Fruit fly (Drosophila melanogaster) whole organism, embryonic: ENCODE results near the gene pod1.

Experiments used
- ATbp ChIP-seq: fragments of 200-800 bp; sonication (Bioruptor generic); optimal IDR thresholded peaks from 2 replicates; lab custom pipeline; 2017; ENCODE audit warnings: missing biosample characterization, mild to moderate bottlenecking, missing genetic modification characterization, missing genetic modification reagents
- CG10321 ChIP-seq: fragments of 200-800 bp; sonication (Bioruptor generic); IDR thresholded peaks from 2 replicates; pipeline ENCODE4 v1.3.6; 2022; ENCODE audit warnings: missing biosample characterization, missing genetic modification characterization
- CG11456 ChIP-seq: fragments of 200-800 bp; sonication (Bioruptor generic); IDR thresholded peaks from 3 replicates; pipeline ENCODE4 v1.3.6; 2022; ENCODE audit warnings: missing biosample characterization, missing genetic modification characterization
- CG12155 ChIP-seq: fragments of 200-800 bp; sonication (Bioruptor generic); optimal IDR thresholded peaks from 3 replicates; lab custom pipeline; 2016; ENCODE audit warnings: missing biosample characterization, missing genetic modification characterization
- CG13123 ChIP-seq: fragments of 200-800 bp; sonication (Bioruptor generic); optimal IDR thresholded peaks from 2 replicates; lab custom pipeline; 2016; ENCODE audit warnings: missing biosample characterization, missing genetic modification characterization
- CG13296 ChIP-seq: fragments of 200-800 bp; sonication (Bioruptor generic); optimal IDR thresholded peaks from 3 replicates; lab custom pipeline; 2018; ENCODE audit warnings: missing biosample characterization, mild to moderate bottlenecking, missing genetic modification characterization
- CG15269 ChIP-seq: fragments of 200-800 bp; sonication (Bioruptor generic); optimal IDR thresholded peaks from 2 replicates; lab custom pipeline; 2018; ENCODE audit warnings: missing biosample characterization, mild to moderate bottlenecking, missing genetic modification characterization, moderate library complexity
- CG17385 ChIP-seq: fragments of 200-800 bp; sonication (Bioruptor generic); optimal IDR thresholded peaks from 3 replicates; lab custom pipeline; 2018; ENCODE audit warnings: missing biosample characterization, mild to moderate bottlenecking, missing genetic modification characterization
- CG17802 ChIP-seq: fragments of 200-800 bp; sonication (Bioruptor generic); optimal IDR thresholded peaks from 2 replicates; lab custom pipeline; 2018; ENCODE audit warnings: missing biosample characterization, mild to moderate bottlenecking, missing genetic modification characterization, moderate library complexity
- CG17829 ChIP-seq: fragments of 200-800 bp; optimal IDR thresholded peaks from 2 replicates; lab custom pipeline; 2019; ENCODE audit warnings: missing biosample characterization, mild to moderate bottlenecking, missing genetic modification characterization, moderate library complexity
- CG2889 ChIP-seq: fragments of 200-800 bp; sonication (Bioruptor generic); IDR thresholded peaks from 3 replicates; pipeline ENCODE4 v1.3.6; 2022; ENCODE audit warnings: missing biosample characterization, missing genetic modification characterization
- CG32767 ChIP-seq: fragments of 200-800 bp; sonication (Bioruptor generic); IDR thresholded peaks from 2 replicates; pipeline ENCODE4 v1.3.6; 2022; ENCODE audit warnings: missing biosample characterization, missing genetic modification characterization
- CG34224 ChIP-seq: fragments of 200-800 bp; sonication (Bioruptor generic); IDR thresholded peaks from 3 replicates; pipeline ENCODE4 v1.3.6; 2022; ENCODE audit warnings: missing biosample characterization, missing genetic modification characterization; ENCODE audit not compliant: partially characterized antibody
- CG6272 ChIP-seq: fragments of 200-800 bp; sonication (Bioruptor generic); IDR thresholded peaks from 2 replicates; pipeline ENCODE4 v1.3.6; 2022; ENCODE audit warnings: missing biosample characterization, missing genetic modification characterization
- CG6689 ChIP-seq: fragments of 200-800 bp; sonication (Bioruptor generic); IDR thresholded peaks from 2 replicates; pipeline ENCODE4 v1.3.6; 2022; ENCODE audit warnings: missing biosample characterization, missing genetic modification characterization
- CG6813 ChIP-seq: fragments of 200-800 bp; sonication (Bioruptor generic); optimal IDR thresholded peaks from 2 replicates; lab custom pipeline; 2017; ENCODE audit warnings: missing biosample characterization, missing genetic modification characterization, mild to moderate bottlenecking, moderate library complexity, missing genetic modification reagents
- CG7271 ChIP-seq: fragments of 200-800 bp; sonication (Bioruptor generic); optimal IDR thresholded peaks from 2 replicates; lab custom pipeline; 2018; ENCODE audit warnings: missing biosample characterization, mild to moderate bottlenecking, missing genetic modification characterization, moderate library complexity
- CG7556 ChIP-seq: fragments of 200-800 bp; sonication (Bioruptor generic); optimal IDR thresholded peaks from 2 replicates; lab custom pipeline; 2017; ENCODE audit warnings: missing biosample characterization, mild to moderate bottlenecking, missing genetic modification characterization
- CG7987 ChIP-seq: fragments of 200-800 bp; sonication (Bioruptor generic); optimal IDR thresholded peaks from 2 replicates; lab custom pipeline; 2018; ENCODE audit warnings: missing biosample characterization, mild to moderate bottlenecking, missing genetic modification characterization, moderate library complexity
- CG8478 ChIP-seq: fragments of >200 bp; optimal IDR thresholded peaks from 2 replicates; lab custom pipeline; 2018
- Dip3 ChIP-seq: fragments of 200-800 bp; sonication (Bioruptor generic); optimal IDR thresholded peaks from 3 replicates; lab custom pipeline; 2016; ENCODE audit warnings: missing biosample characterization, missing genetic modification characterization
- HLH4C ChIP-seq: fragments of 200-800 bp; sonication (Bioruptor generic); IDR thresholded peaks from 3 replicates; pipeline ENCODE4 v1.3.6; 2022; ENCODE audit warnings: missing biosample characterization, missing genetic modification characterization; ENCODE audit not compliant: partially characterized antibody
- Hmx ChIP-seq: fragments of 200-800 bp; sonication (Bioruptor generic); optimal IDR thresholded peaks from 2 replicates; lab custom pipeline; 2016; ENCODE audit warnings: missing biosample characterization, missing genetic modification characterization
- Lhr ChIP-seq: fragments of 200-800 bp; sonication (Bioruptor generic); optimal IDR thresholded peaks from 3 replicates; lab custom pipeline; 2017; ENCODE audit warnings: mild to moderate bottlenecking, missing biosample characterization, missing genetic modification reagents, missing genetic modification characterization
- Neu2 ChIP-seq: fragments of 200-800 bp; sonication (Bioruptor generic); optimal IDR thresholded peaks from 3 replicates; lab custom pipeline; 2016; ENCODE audit warnings: missing biosample characterization, missing genetic modification characterization, borderline replicate concordance
- Optix ChIP-seq: fragments of 200-800 bp; sonication (Bioruptor generic); IDR thresholded peaks from 3 replicates; pipeline ENCODE4 v1.3.6; 2022; ENCODE audit warnings: missing biosample characterization, missing genetic modification characterization
- PHDP ChIP-seq: fragments of 200-800 bp; sonication (Bioruptor generic); optimal IDR thresholded peaks from 3 replicates; lab custom pipeline; 2018; ENCODE audit warnings: missing biosample characterization, mild to moderate bottlenecking, missing genetic modification characterization, moderate library complexity
- Vsx1 ChIP-seq: fragments of 200-800 bp; sonication (Bioruptor generic); optimal IDR thresholded peaks from 2 replicates; lab custom pipeline; 2017; ENCODE audit warnings: missing biosample characterization, mild to moderate bottlenecking, missing genetic modification characterization, missing genetic modification reagents
- cato ChIP-seq: fragments of 200-800 bp; sonication (Bioruptor generic); optimal IDR thresholded peaks from 2 replicates; lab custom pipeline; 2016; ENCODE audit warnings: missing biosample characterization, missing genetic modification characterization, borderline replicate concordance
- caup ChIP-seq: fragments of 200-800 bp; sonication (Bioruptor generic); optimal IDR thresholded peaks from 3 replicates; lab custom pipeline; 2017; ENCODE audit warnings: missing biosample characterization, mild to moderate bottlenecking, missing genetic modification characterization, moderate library complexity; ENCODE audit not compliant: severe bottlenecking
- emc ChIP-seq: fragments of 200-800 bp; sonication (Bioruptor generic); optimal IDR thresholded peaks from 2 replicates; lab custom pipeline; 2016; ENCODE audit warnings: missing biosample characterization, missing genetic modification characterization
- fd3F ChIP-seq: fragments of 200-800 bp; sonication (Bioruptor generic); optimal IDR thresholded peaks from 2 replicates; lab custom pipeline; 2018; ENCODE audit warnings: missing biosample characterization, mild to moderate bottlenecking, missing genetic modification characterization, moderate library complexity
- gce ChIP-seq: fragments of 200-800 bp; sonication (Bioruptor generic); IDR thresholded peaks from 3 replicates; pipeline ENCODE4 v1.3.6; 2022; ENCODE audit warnings: missing biosample characterization, missing genetic modification characterization
- h ChIP-seq: fragments of >200 bp; optimal IDR thresholded peaks from 2 replicates; lab custom pipeline; 2017
- hbn ChIP-seq: fragments of 200-800 bp; sonication (Bioruptor generic); IDR thresholded peaks from 2 replicates; pipeline ENCODE4 v1.3.6; 2022; ENCODE audit warnings: missing biosample characterization, missing genetic modification characterization; ENCODE audit not compliant: partially characterized antibody
- hth ChIP-seq: fragments of >200 bp; optimal IDR thresholded peaks from 2 replicates; lab custom pipeline; 2017; ENCODE audit warnings: inconsistent platforms
- lola ChIP-seq, 3 experiments: fragments of >200 bp in 2 of 3; fragments of 200-800 bp in 1 of 3; sonication (Bioruptor generic) in 1 of 3; optimal IDR thresholded peaks; 2 replicates each; lab custom pipeline; 2017 to 2019; ENCODE audit warnings: missing biosample characterization in 3 of 3, missing genetic modification characterization in 3 of 3, mild to moderate bottlenecking in 1 of 3, moderate library complexity in 1 of 3
- mld ChIP-seq: fragments of 200-800 bp; sonication (Bioruptor generic); IDR thresholded peaks from 3 replicates; pipeline ENCODE4 v1.3.6; 2022; ENCODE audit warnings: missing biosample characterization, missing genetic modification characterization; ENCODE audit not compliant: partially characterized antibody
- otp ChIP-seq: fragments of 200-800 bp; sonication (Bioruptor generic); IDR thresholded peaks from 3 replicates; pipeline ENCODE4, ENCODE4 v1.3.6; 2022; ENCODE audit warnings: missing biosample characterization, missing genetic modification characterization
- pros ChIP-seq: fragments of 200-800 bp; sonication (Bioruptor generic); optimal IDR thresholded peaks from 3 replicates; lab custom pipeline; 2019; ENCODE audit warnings: missing biosample characterization, mild to moderate bottlenecking, missing genetic modification characterization, moderate library complexity
- scrt ChIP-seq: fragments of 200-800 bp; sonication (Bioruptor generic); optimal IDR thresholded peaks from 2 replicates; lab custom pipeline; 2018; ENCODE audit warnings: missing biosample characterization, mild to moderate bottlenecking, missing genetic modification characterization, moderate library complexity
- shn ChIP-seq: fragments of 200-800 bp; sonication (Bioruptor generic); optimal IDR thresholded peaks from 3 replicates; lab custom pipeline; 2016; ENCODE audit warnings: missing biosample characterization, missing genetic modification characterization
- slbo ChIP-seq: fragments of 200-800 bp; sonication (Bioruptor generic); IDR thresholded peaks from 2 replicates; pipeline ENCODE4 v1.3.6; 2022; ENCODE audit warnings: missing biosample characterization, missing genetic modification characterization
- sr ChIP-seq: fragments of 200-800 bp; sonication (Bioruptor generic); IDR thresholded peaks from 3 replicates; pipeline ENCODE4 v1.3.6; 2022; ENCODE audit warnings: missing biosample characterization, missing genetic modification characterization
- stc ChIP-seq: fragments of 200-800 bp; sonication (Bioruptor generic); IDR thresholded peaks from 2 replicates; pipeline ENCODE4 v1.3.6; 2022; ENCODE audit warnings: missing biosample characterization, missing genetic modification characterization
- stwl ChIP-seq: fragments of 200-800 bp; sonication (Bioruptor generic); optimal IDR thresholded peaks from 3 replicates; lab custom pipeline; 2018; ENCODE audit warnings: missing biosample characterization, mild to moderate bottlenecking, missing genetic modification characterization, moderate library complexity
- unc-4 ChIP-seq: fragments of 200-800 bp; sonication (Bioruptor generic); IDR thresholded peaks from 2 replicates; pipeline ENCODE4 v1.3.6; 2022; ENCODE audit warnings: missing biosample characterization, missing genetic modification characterization; ENCODE audit not compliant: partially characterized antibody
- zen ChIP-seq: fragments of 200-800 bp; sonication (Bioruptor generic); optimal IDR thresholded peaks from 3 replicates; lab custom pipeline; 2018; ENCODE audit warnings: missing biosample characterization, mild to moderate bottlenecking, missing genetic modification characterization, moderate library complexity
- zfh2 ChIP-seq: fragments of 200-800 bp; sonication (Bioruptor generic); optimal IDR thresholded peaks from 2 replicates; lab custom pipeline; 2016; ENCODE audit warnings: missing biosample characterization, missing genetic modification characterization

pod1 gene

DNA sequence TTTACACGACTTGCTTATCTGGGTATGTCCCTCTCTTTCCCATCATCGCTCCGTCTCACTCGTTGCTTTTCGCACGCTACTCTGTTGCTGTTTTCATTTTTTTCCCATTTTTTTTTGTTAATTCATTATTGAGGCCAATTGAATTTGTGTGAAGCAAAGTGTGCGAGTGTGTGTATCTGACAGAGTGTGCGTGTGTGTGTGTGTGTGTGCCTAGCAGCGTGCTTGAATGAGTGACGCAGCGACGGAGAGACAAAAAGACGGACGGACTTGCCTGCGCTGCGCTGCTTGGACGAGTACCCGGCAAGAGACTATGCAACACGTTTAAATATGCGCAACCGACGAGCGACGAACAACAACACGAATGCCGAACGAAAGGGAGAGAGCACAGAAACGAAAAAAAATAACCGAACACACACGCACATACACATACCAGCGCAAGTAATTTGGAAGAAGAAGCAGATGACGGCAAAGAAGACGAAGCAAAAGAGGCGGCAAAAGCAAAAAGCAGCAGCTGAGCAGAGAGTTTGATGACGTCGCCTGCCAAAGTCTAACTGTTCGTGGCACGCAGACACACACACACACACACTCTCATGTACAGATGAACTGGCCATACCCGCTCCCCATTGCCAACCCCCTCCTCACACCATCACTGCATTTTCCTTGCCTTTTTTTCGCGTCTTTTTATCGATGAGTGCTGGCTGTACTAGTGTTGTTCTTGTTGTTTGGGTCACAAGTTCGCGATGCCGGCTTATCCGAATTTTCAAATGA lies 59.2 kb downstream of the pod1 start (continued):
- no peak for TF ChIP-seq Neu2 (GFP tag; lab: Kevin White, UChicago)
- TF ChIP-seq CG8478 (lab: Kevin White, UChicago) = peak; percentile 70
- no peak for TF ChIP-seq CG15269
- TF ChIP-seq Lhr = no peak
- no peak for TF ChIP-seq mld
- no peak for TF ChIP-seq ATbp
- peak; percentile 49; the same call in 1 of the 2 replicates for TF ChIP-seq CG10321
- TF ChIP-seq CG12155 (GFP tag; lab: Kevin White, UChicago) = peak; percentile 86
- TF ChIP-seq zfh2 (GFP tag; lab: Kevin White, UChicago) = peak; percentile 89
- TF ChIP-seq otp (GFP tag; lab: Robert Waterston, UW) = no peak
- 0 out of 3 replicates have a peak, but pooled peaks have one; percentile 64 for TF ChIP-seq Optix (GFP tag; lab: Robert Waterston, UW)
- no peak for TF ChIP-seq Hmx
- no peak for TF ChIP-seq CG7271
- no peak for TF ChIP-seq CG2889 (GFP tag; lab: Robert Waterston, UW)
- TF ChIP-seq gce (GFP tag; lab: Robert Waterston, UW) = 0 out of 3 replicates have a peak, but pooled peaks have one; percentile 61
- no peak for TF ChIP-seq CG13123 (GFP tag; lab: Kevin White, UChicago)
- TF ChIP-seq hth (lab: Kevin White, UChicago) = no peak
- TF ChIP-seq sr = no peak
- TF ChIP-seq shn (GFP tag; lab: Kevin White, UChicago) = no peak
- no peak for TF ChIP-seq Dip3 (GFP tag; lab: Kevin White, UChicago)
- TF ChIP-seq CG7556 (GFP tag; lab: Kevin White, UChicago) = no peak
- TF ChIP-seq HLH4C = no peak; the same call in 2 of the 3 replicates
- TF ChIP-seq lola (GFP tag; optimal IDR thresholded peaks at IDR 0.05; lab: Kevin White, UChicago) = peak in 1 of 3 experiments; percentile 7
- no peak for TF ChIP-seq stc (GFP tag; lab: Robert Waterston, UW)
- TF ChIP-seq PHDP (tag; lab: Kevin White, UChicago) = no peak
- no peak for TF ChIP-seq CG17802 (tag; lab: Kevin White, UChicago)
- no peak for TF ChIP-seq CG11456 (GFP tag; lab: Robert Waterston, UW)
- TF ChIP-seq CG7987 (GFP tag; lab: Kevin White, UChicago) = peak; percentile 24
- no peak for TF ChIP-seq CG6689
- no peak for TF ChIP-seq fd3F (GFP tag; lab: Kevin White, UChicago)
- TF ChIP-seq CG17829 (tag; lab: Kevin White, UChicago) = no peak
- TF ChIP-seq CG17385 = peak; percentile 88
- TF ChIP-seq unc-4 (GFP tag; lab: Robert Waterston, UW) = no peak
- TF ChIP-seq CG32767 (GFP tag; lab: Robert Waterston, UW) = peak; percentile 37; the same call in 1 of the 2 replicates
- peak; percentile 0 for TF ChIP-seq zen (tag; lab: Kevin White, UChicago)
- TF ChIP-seq slbo (GFP tag; lab: Robert Waterston, UW) = no peak
- TF ChIP-seq cato (GFP tag; lab: Kevin White, UChicago) = no peak
- peak; percentile 34; the same call in 1 of the 3 replicates for TF ChIP-seq CG34224 (GFP tag; lab: Robert Waterston, UW)
- TF ChIP-seq CG13296 (GFP tag; lab: Kevin White, UChicago) = no peak
- peak; percentile 89 for TF ChIP-seq pros (GFP tag; lab: Kevin White, UChicago)
- TF ChIP-seq stwl (tag; lab: Kevin White, UChicago) = no peak
- no peak for TF ChIP-seq emc (GFP tag; lab: Kevin White, UChicago)
- no peak for TF ChIP-seq caup (GFP tag; lab: Kevin White, UChicago)
- no peak for TF ChIP-seq CG6272
- TF ChIP-seq h (lab: Kevin White, UChicago) = no peak
- TF ChIP-seq CG6813 (GFP tag; lab: Kevin White, UChicago) = no peak
- 0 out of 2 replicates have a peak, but pooled peaks have one; percentile 25 for TF ChIP-seq hbn (GFP tag; lab: Robert Waterston, UW)
- TF ChIP-seq scrt = peak; percentile 34
- no peak for TF ChIP-seq Vsx1 (GFP tag; lab: Kevin White, UChicago)
